Fruit fly (Drosophila melanogaster) whole organism, embryonic: ENCODE measurements around the gene RunxB.
A peak's percentile ranks its signal among the peaks of the same experiment; 100 is the strongest.

Source experiments
- Atf6 ChIP-seq: fragments of 200-800 bp; sonication (Bioruptor generic); IDR thresholded peaks from 2 replicates; pipeline ENCODE4 v1.3.6; 2022; ENCODE audit warnings: missing biosample characterization, missing genetic modification characterization
- Bgb ChIP-seq: fragments of 200-800 bp; sonication (Bioruptor generic); IDR thresholded peaks from 2 replicates; pipeline ENCODE4 v1.3.6; 2022; ENCODE audit warnings: missing biosample characterization, missing genetic modification characterization; ENCODE audit not compliant: partially characterized antibody
- CG10321 ChIP-seq: fragments of 200-800 bp; sonication (Bioruptor generic); IDR thresholded peaks from 2 replicates; pipeline ENCODE4 v1.3.6; 2022; ENCODE audit warnings: missing biosample characterization, missing genetic modification characterization
- CG10462 ChIP-seq: fragments of 200-800 bp; sonication (Bioruptor generic); optimal IDR thresholded peaks from 2 replicates; lab custom pipeline; 2016; ENCODE audit warnings: missing biosample characterization, missing genetic modification characterization
- CG11247 ChIP-seq: fragments of 200-800 bp; sonication (Bioruptor generic); IDR thresholded peaks from 2 replicates; pipeline ENCODE4 v1.3.6; 2022; ENCODE audit warnings: missing biosample characterization, missing genetic modification characterization
- CG11723 ChIP-seq: fragments of 200-800 bp; sonication (Bioruptor generic); optimal IDR thresholded peaks from 2 replicates; lab custom pipeline; 2017; ENCODE audit warnings: missing biosample characterization, mild to moderate bottlenecking, missing genetic modification characterization
- CG1792 ChIP-seq: fragments of 200-800 bp; sonication (Bioruptor generic); optimal IDR thresholded peaks from 2 replicates; lab custom pipeline; 2016; ENCODE audit warnings: missing biosample characterization, missing genetic modification characterization
- CG18476 ChIP-seq: fragments of 200-800 bp; sonication (Bioruptor generic); optimal IDR thresholded peaks from 2 replicates; lab custom pipeline; 2016; ENCODE audit warnings: missing biosample characterization, mild to moderate bottlenecking, missing genetic modification characterization
- CG30020 ChIP-seq: fragments of 200-800 bp; optimal IDR thresholded peaks from 2 replicates; lab custom pipeline; 2019; ENCODE audit warnings: missing biosample characterization, mild to moderate bottlenecking, missing genetic modification characterization, moderate library complexity
- CG31224 ChIP-seq: fragments of 200-800 bp; sonication (Bioruptor generic); IDR thresholded peaks from 2 replicates; pipeline ENCODE4 v1.3.6; 2022; ENCODE audit warnings: missing biosample characterization, missing genetic modification characterization
- CG31365 ChIP-seq: fragments of 200-800 bp; sonication (Bioruptor generic); optimal IDR thresholded peaks from 2 replicates; lab custom pipeline; 2018; ENCODE audit warnings: missing biosample characterization, mild to moderate bottlenecking, missing genetic modification characterization
- CG3163 ChIP-seq: fragments of 200-800 bp; sonication (Bioruptor generic); optimal IDR thresholded peaks from 3 replicates; lab custom pipeline; 2016; ENCODE audit warnings: missing biosample characterization, missing genetic modification characterization
- CG3281 ChIP-seq: fragments of 200-800 bp; sonication (Bioruptor generic); optimal IDR thresholded peaks from 3 replicates; lab custom pipeline; 2017; ENCODE audit warnings: missing biosample characterization, mild to moderate bottlenecking, missing genetic modification characterization
- CG3995 ChIP-seq: fragments of 200-800 bp; sonication (Bioruptor generic); optimal IDR thresholded peaks from 3 replicates; lab custom pipeline; 2016; ENCODE audit warnings: missing biosample characterization, missing genetic modification characterization
- CG7839 ChIP-seq: fragments of 200-800 bp; sonication (Bioruptor generic); optimal IDR thresholded peaks from 3 replicates; lab custom pipeline; 2018; ENCODE audit warnings: missing biosample characterization, mild to moderate bottlenecking, missing genetic modification characterization, moderate library complexity
- CG8478 ChIP-seq: fragments of >200 bp; optimal IDR thresholded peaks from 2 replicates; lab custom pipeline; 2018
- CTCF ChIP-seq: fragments of 200-800 bp; sonication (Bioruptor generic); optimal IDR thresholded peaks from 2 replicates; lab custom pipeline; 2017; ENCODE audit warnings: missing biosample characterization, mild to moderate bottlenecking, missing genetic modification characterization, moderate library complexity
- Dbx ChIP-seq: fragments of 200-800 bp; sonication (Bioruptor generic); IDR thresholded peaks from 3 replicates; pipeline ENCODE4 v1.3.6; 2022; ENCODE audit warnings: missing biosample characterization, missing genetic modification characterization
- Deaf1 ChIP-seq: fragments of 200-800 bp; optimal IDR thresholded peaks from 3 replicates; lab custom pipeline; 2019; ENCODE audit warnings: missing biosample characterization, mild to moderate bottlenecking, missing genetic modification characterization, moderate library complexity
- Ets97D ChIP-seq: fragments of 200-800 bp; sonication (Bioruptor generic); optimal IDR thresholded peaks from 3 replicates; lab custom pipeline; 2016; ENCODE audit warnings: missing biosample characterization, missing genetic modification characterization
- Fer1 ChIP-seq: fragments of 200-800 bp; sonication (Bioruptor generic); optimal IDR thresholded peaks from 2 replicates; lab custom pipeline; 2017; ENCODE audit warnings: missing biosample characterization, mild to moderate bottlenecking, missing genetic modification characterization
- HHEX ChIP-seq: fragments of 200-800 bp; sonication (Bioruptor generic); optimal IDR thresholded peaks from 3 replicates; lab custom pipeline; 2017; ENCODE audit warnings: missing biosample characterization, mild to moderate bottlenecking, missing genetic modification characterization, missing genetic modification reagents
- Hey ChIP-seq: fragments of 200-800 bp; sonication (Bioruptor generic); optimal IDR thresholded peaks from 3 replicates; lab custom pipeline; 2018; ENCODE audit warnings: missing biosample characterization, mild to moderate bottlenecking, missing genetic modification characterization
- HmgD ChIP-seq: fragments of 200-800 bp; sonication (Bioruptor generic); optimal IDR thresholded peaks from 3 replicates; lab custom pipeline; 2016; ENCODE audit warnings: missing biosample characterization, missing genetic modification characterization
- Hsf ChIP-seq: fragments of 200-800 bp; sonication (Bioruptor generic); optimal IDR thresholded peaks from 3 replicates; lab custom pipeline; 2016; ENCODE audit warnings: missing biosample characterization, missing genetic modification characterization
- Lpt ChIP-seq: fragments of >200 bp; optimal IDR thresholded peaks from 2 replicates; lab custom pipeline; 2018; ENCODE audit warnings: missing biosample characterization, missing genetic modification characterization
- NC2α ChIP-seq: fragments of 200-800 bp; sonication (Bioruptor generic); optimal IDR thresholded peaks from 2 replicates; lab custom pipeline; 2016; ENCODE audit warnings: missing biosample characterization, missing genetic modification characterization
- Oli ChIP-seq: fragments of 200-800 bp; sonication (Bioruptor generic); optimal IDR thresholded peaks from 2 replicates; lab custom pipeline; 2018; ENCODE audit warnings: missing biosample characterization, mild to moderate bottlenecking, missing genetic modification characterization, moderate library complexity
- Opbp ChIP-seq: fragments of 200-800 bp; sonication (Bioruptor generic); IDR thresholded peaks from 3 replicates; pipeline ENCODE4 v1.3.6; 2022; ENCODE audit warnings: missing biosample characterization, missing genetic modification characterization; ENCODE audit not compliant: partially characterized antibody
- Pdp1 ChIP-seq, 2 experiments: fragments of 200-800 bp; sonication (Bioruptor generic); optimal IDR thresholded peaks; 3 replicates each; lab custom pipeline; 2016; ENCODE audit warnings: missing biosample characterization in 2 of 2, missing genetic modification characterization in 2 of 2, mild to moderate bottlenecking in 1 of 2, moderate library complexity in 1 of 2
- Rfx ChIP-seq: fragments of 200-800 bp; sonication (Bioruptor generic); IDR thresholded peaks from 2 replicates; pipeline ENCODE4 v1.3.6; 2022; ENCODE audit warnings: missing biosample characterization, missing genetic modification characterization
- Sin3A ChIP-seq: fragments of >200 bp; optimal IDR thresholded peaks from 2 replicates; lab custom pipeline; 2018
- Sry-β ChIP-seq: fragments of 200-800 bp; sonication (Bioruptor generic); optimal IDR thresholded peaks from 2 replicates; lab custom pipeline; 2018; ENCODE audit warnings: missing biosample characterization, mild to moderate bottlenecking, missing genetic modification characterization, moderate library complexity
- Usf ChIP-seq: fragments of 200-800 bp; sonication (Bioruptor generic); optimal IDR thresholded peaks from 2 replicates; lab custom pipeline; 2017; ENCODE audit warnings: missing genotype, missing biosample characterization, missing genetic modification characterization
- aop ChIP-seq: fragments of 200-800 bp; sonication (Bioruptor generic); IDR thresholded peaks from 2 replicates; pipeline ENCODE4 v1.3.6; 2022; ENCODE audit warnings: missing biosample characterization, missing genetic modification characterization
- dpn ChIP-seq, 2 experiments: fragments of 200-800 bp; sonication (Bioruptor generic); optimal IDR thresholded peaks; 3 replicates each; lab custom pipeline; 2016; ENCODE audit warnings: missing biosample characterization in 2 of 2, missing genetic modification characterization in 2 of 2
- eyg ChIP-seq: fragments of 200-800 bp; sonication (Bioruptor generic); optimal IDR thresholded peaks from 3 replicates; lab custom pipeline; 2016; ENCODE audit warnings: missing biosample characterization, missing genetic modification characterization
- fd3F ChIP-seq: fragments of 200-800 bp; sonication (Bioruptor generic); optimal IDR thresholded peaks from 2 replicates; lab custom pipeline; 2018; ENCODE audit warnings: missing biosample characterization, mild to moderate bottlenecking, missing genetic modification characterization, moderate library complexity
- fu2 ChIP-seq: fragments of 200-800 bp; sonication (Bioruptor generic); optimal IDR thresholded peaks from 2 replicates; lab custom pipeline; 2016; ENCODE audit warnings: missing biosample characterization, missing genetic modification characterization
- gcm ChIP-seq: fragments of 200-800 bp; sonication (Bioruptor generic); optimal IDR thresholded peaks from 2 replicates; lab custom pipeline; 2019; ENCODE audit warnings: missing biosample characterization, mild to moderate bottlenecking, missing genetic modification characterization, moderate library complexity
- gem ChIP-seq: fragments of 200-800 bp; sonication (Bioruptor generic); optimal IDR thresholded peaks from 2 replicates; lab custom pipeline; 2019; ENCODE audit warnings: missing biosample characterization, mild to moderate bottlenecking, missing genetic modification characterization, moderate library complexity
- grn ChIP-seq: fragments of 200-800 bp; sonication (Bioruptor generic); optimal IDR thresholded peaks from 3 replicates; lab custom pipeline; 2017; ENCODE audit warnings: missing biosample characterization, missing genetic modification characterization
- jing ChIP-seq: fragments of 200-800 bp; sonication (Bioruptor generic); optimal IDR thresholded peaks from 2 replicates; lab custom pipeline; 2018; ENCODE audit warnings: missing biosample characterization, mild to moderate bottlenecking, missing genetic modification characterization
- lbe ChIP-seq: fragments of 200-800 bp; sonication (Bioruptor generic); optimal IDR thresholded peaks from 2 replicates; lab custom pipeline; 2016; ENCODE audit warnings: missing biosample characterization, mild to moderate bottlenecking, missing genetic modification characterization
- nerfin-1 ChIP-seq: fragments of 200-800 bp; sonication (Bioruptor generic); optimal IDR thresholded peaks from 3 replicates; lab custom pipeline; 2019; ENCODE audit warnings: missing biosample characterization, mild to moderate bottlenecking, missing genetic modification characterization, moderate library complexity
- pb ChIP-seq: fragments of 200-800 bp; sonication (Bioruptor generic); optimal IDR thresholded peaks from 3 replicates; lab custom pipeline; 2016; ENCODE audit warnings: missing biosample characterization, missing genetic modification characterization
- pfk ChIP-seq: fragments of 200-800 bp; sonication (Bioruptor generic); optimal IDR thresholded peaks from 2 replicates; lab custom pipeline; 2018; ENCODE audit warnings: missing biosample characterization, mild to moderate bottlenecking, missing genetic modification characterization, moderate library complexity
- sr ChIP-seq: fragments of 200-800 bp; sonication (Bioruptor generic); IDR thresholded peaks from 3 replicates; pipeline ENCODE4 v1.3.6; 2022; ENCODE audit warnings: missing biosample characterization, missing genetic modification characterization
- stwl ChIP-seq: fragments of 200-800 bp; sonication (Bioruptor generic); optimal IDR thresholded peaks from 3 replicates; lab custom pipeline; 2018; ENCODE audit warnings: missing biosample characterization, mild to moderate bottlenecking, missing genetic modification characterization, moderate library complexity
- sug ChIP-seq: fragments of 200-800 bp; optimal IDR thresholded peaks from 2 replicates; lab custom pipeline; 2019; ENCODE audit warnings: missing biosample characterization, mild to moderate bottlenecking, missing genetic modification characterization, moderate library complexity
- tgo ChIP-seq: fragments of 200-800 bp; sonication (Bioruptor generic); IDR thresholded peaks from 3 replicates; pipeline ENCODE4 v1.3.6; 2022; ENCODE audit warnings: missing biosample characterization, missing genetic modification characterization
- ttk ChIP-seq: fragments of 200-800 bp; sonication (Bioruptor generic); IDR thresholded peaks from 2 replicates; pipeline ENCODE4 v2.1.2; 2022; ENCODE audit warnings: missing biosample characterization, missing genetic modification characterization
- wor ChIP-seq: fragments of 200-800 bp; sonication (Bioruptor generic); IDR thresholded peaks from 2 replicates; pipeline ENCODE4 v1.3.6; 2022; ENCODE audit warnings: missing biosample characterization, missing genetic modification characterization

Gene RunxB

DNA sequence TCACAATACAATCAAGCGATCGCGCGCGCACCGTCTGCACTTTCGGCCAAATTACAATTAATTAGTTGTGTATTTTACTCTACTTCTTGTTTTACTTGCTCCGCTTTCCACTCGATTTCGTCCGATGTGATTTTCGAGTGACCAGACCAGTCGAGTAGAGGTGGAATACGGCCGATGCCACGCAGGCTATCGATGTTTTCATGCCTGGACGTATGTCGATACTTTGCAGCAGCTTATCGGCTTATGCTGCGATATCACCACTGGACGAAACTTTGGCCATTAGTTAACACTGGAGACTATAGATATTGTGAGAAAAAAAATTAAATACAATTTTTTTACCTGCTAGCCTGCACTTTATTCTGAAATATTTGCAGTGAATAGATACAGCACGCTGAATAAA lies 27.8 kb upstream of the RunxB start, which contains the start of gene RhoGAP19D (continued):
- TF ChIP-seq CG10321 (GFP tag; lab: Robert Waterston, UW) (peak; percentile 15; the same call in 1 of the 2 replicates), HHEX (no peak), Fer1 (GFP tag; lab: Kevin White, UChicago) (peak; percentile 57), CG30020 (tag; lab: Kevin White, UChicago) (peak; percentile 22), Oli (tag; lab: Kevin White, UChicago) (no peak), Usf (GFP tag; lab: Kevin White, UChicago) (no peak), lbe (GFP tag; lab: Kevin White, UChicago) (peak; percentile 26), wor (GFP tag; lab: Robert Waterston, UW) (no peak), CG1792 (GFP tag; lab: Kevin White, UChicago) (peak; percentile 63), grn (GFP tag; lab: Kevin White, UChicago) (no peak), fd3F (GFP tag; lab: Kevin White, UChicago) (peak; percentile 4), Hsf (GFP tag; lab: Kevin White, UChicago) (peak; percentile 60), CTCF (GFP tag; lab: Kevin White, UChicago) (peak; percentile 30), Hey (tag; lab: Kevin White, UChicago) (peak; percentile 14), CG8478 (lab: Kevin White, UChicago) (no peak), gem (tag; lab: Kevin White, UChicago) (peak; percentile 0), CG3995 (GFP tag; lab: Kevin White, UChicago) (peak; percentile 88), Pdp1 (GFP tag; optimal IDR thresholded peaks at IDR 0.05; lab: Kevin White, UChicago) (peak; percentile 58 to 62), pfk (GFP tag; lab: Kevin White, UChicago) (no peak), Sry-β (no peak), Bgb (GFP tag; lab: Robert Waterston, UW) (peak; percentile 98), Ets97D (GFP tag; lab: Kevin White, UChicago) (peak; percentile 86), CG18476 (GFP tag; lab: Kevin White, UChicago) (no peak), Dbx (peak; percentile 88), fu2 (GFP tag; lab: Kevin White, UChicago) (peak; percentile 32), dpn (GFP tag; optimal IDR thresholded peaks at IDR 0.05; lab: Kevin White, UChicago) (peak; percentile 69 to 73), Lpt (GFP tag; lab: Kevin White, UChicago) (no peak), CG3163 (GFP tag; lab: Kevin White, UChicago) (peak; percentile 38), CG31224 (GFP tag; lab: Robert Waterston, UW) (0 out of 2 replicates have a peak, but pooled peaks have one; percentile 21), Sin3A (lab: Kevin White, UChicago) (peak; percentile 25), CG11247 (peak; percentile 63), sug (tag; lab: Kevin White, UChicago) (peak; percentile 39), pb (GFP tag; lab: Kevin White, UChicago) (no peak), gcm (no peak), eyg (GFP tag; lab: Kevin White, UChicago) (peak; percentile 9), CG31365 (no peak), CG7839 (tag; lab: Kevin White, UChicago) (no peak), Rfx (GFP tag; lab: Robert Waterston, UW) (peak; percentile 87), CG11723 (GFP tag; lab: Kevin White, UChicago) (no peak), sr (GFP tag; lab: Robert Waterston, UW) (no peak), jing (GFP tag; lab: Kevin White, UChicago) (no peak), CG10462 (GFP tag; lab: Kevin White, UChicago) (no peak), ttk (no peak), Deaf1 (tag; lab: Kevin White, UChicago) (peak; percentile 7), tgo (peak; percentile 39; the same call in 2 of the 3 replicates), aop (GFP tag; lab: Robert Waterston, UW) (no peak), NC2α (GFP tag; lab: Kevin White, UChicago) (no peak), HmgD (GFP tag; lab: Kevin White, UChicago) (peak; percentile 88), nerfin-1 (tag; lab: Kevin White, UChicago) (no peak), CG3281 (no peak), stwl (tag; lab: Kevin White, UChicago) (peak; percentile 90), Atf6 (GFP tag; lab: Robert Waterston, UW) (no peak), Opbp (peak; percentile 97)
